Worm (Caenorhabditis elegans): Measurements from ENCODE around the gene lgc-53.

lgc-53 gene

ce11 chrX:16762529-16762928 lies 51.0 kb downstream of the lgc-53 start, which contains the start of gene C10E2.1:
Gene C10E2.1, plus strand, starts transcription at chrX:16762829.
- TF ChIP-seq unc-62 (GFP tag; optimal IDR thresholded peaks at IDR 0.05), result no peak

Measured in whole organism, dauer.